Worm (Caenorhabditis elegans) whole organism, L3 larva: ENCODE measurements around the gene zipt-3.

Experiments
- elt-3 ChIP-seq, 3 experiments: fragments of 150-350 bp in 1 of 3; sonication (generic microtip) in 2 of 3; optimal IDR thresholded peaks; 2 replicates in 2 of 3; 4 replicates in 1 of 3; lab custom pipeline; 2014 to 2017; ENCODE audit warnings: missing biosample characterization in 3 of 3, missing genetic modification characterization in 3 of 3
- fos-1 ChIP-seq: fragments of 150-350 bp; optimal IDR thresholded peaks from 2 replicates; lab custom pipeline; 2014; ENCODE audit warnings: missing biosample characterization, missing genetic modification characterization
- lin-39 ChIP-seq: fragments of 150-350 bp; optimal IDR thresholded peaks from 2 replicates; lab custom pipeline; 2018; ENCODE audit warnings: missing biosample characterization, missing genetic modification reagents, missing genetic modification characterization
- nfya-1 ChIP-seq: sonication (generic microtip); optimal IDR thresholded peaks from 2 replicates; lab custom pipeline; 2017; ENCODE audit warnings: missing genetic modification characterization, mild to moderate bottlenecking, missing compliant biosample characterization, antibody characterized with exemption, moderate library complexity; ENCODE audit not compliant: insufficient read depth
- nhr-12 ChIP-seq: fragments of 150-350 bp; optimal IDR thresholded peaks from 2 replicates; lab custom pipeline; 2014; ENCODE audit warnings: missing biosample characterization, missing genetic modification characterization
- nhr-25 ChIP-seq: sonication (generic microtip); optimal IDR thresholded peaks from 2 replicates; lab custom pipeline; 2017; ENCODE audit warnings: missing biosample characterization, missing genetic modification characterization
- pha-4 ChIP-seq: fragments of 150-350 bp; optimal IDR thresholded peaks from 2 replicates; lab custom pipeline; 2014; ENCODE audit warnings: missing biosample characterization, missing genetic modification reagents, missing genetic modification characterization
- snpc-4 ChIP-seq: fragments of 150-350 bp; optimal IDR thresholded peaks from 2 replicates; lab custom pipeline; 2014; ENCODE audit warnings: missing biosample characterization, missing genetic modification characterization
- tbx-2 ChIP-seq: sonication (generic microtip); optimal IDR thresholded peaks from 2 replicates; lab custom pipeline; 2016; ENCODE audit warnings: mild to moderate bottlenecking, missing genetic modification characterization, missing compliant biosample characterization
- unc-62 ChIP-seq: fragments of 150-350 bp; sonication (generic microtip); optimal IDR thresholded peaks from 4 replicates; lab custom pipeline; 2014; ENCODE audit warnings: missing biosample characterization, missing genetic modification reagents, missing genetic modification characterization

DNA sequence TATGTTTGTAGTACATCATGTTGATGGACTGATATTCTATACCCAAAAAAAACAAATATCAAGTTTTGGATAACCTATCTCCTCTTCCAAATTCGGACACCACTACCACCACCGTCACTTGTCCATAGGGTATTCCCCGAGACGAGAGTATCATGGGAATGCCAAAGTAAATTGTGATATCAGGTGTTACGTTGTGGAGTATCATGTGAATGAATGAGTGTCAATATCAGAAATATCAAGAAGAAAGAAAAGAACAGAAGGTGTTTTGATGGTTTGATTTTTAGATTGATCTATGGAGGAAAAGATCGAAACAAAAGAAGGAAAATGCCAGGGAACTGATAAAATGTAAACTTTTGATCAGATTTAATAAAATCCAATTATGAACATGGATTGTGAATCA lies 19.7 kb upstream of the zipt-3 start:
- no peak for TF ChIP-seq unc-62 (GFP tag; lab: Kevin White, UChicago)
- no peak for TF ChIP-seq elt-3 (tag; optimal IDR thresholded peaks at IDR 0.05; lab: Kevin White, UChicago)
- TF ChIP-seq tbx-2 (tag; lab: Kevin White, UChicago): no peak
- no peak for TF ChIP-seq nhr-25
- no peak for TF ChIP-seq nhr-12 (tag; lab: Kevin White, UChicago)
- peak; percentile 12 for TF ChIP-seq snpc-4 (tag; lab: Kevin White, UChicago)
- no peak for TF ChIP-seq fos-1 (tag; lab: Kevin White, UChicago)
- no peak for TF ChIP-seq lin-39 (tag; lab: Kevin White, UChicago)
- TF ChIP-seq pha-4 (tag; lab: Kevin White, UChicago): peak; percentile 52
- TF ChIP-seq nfya-1 (tag; lab: Kevin White, UChicago): no peak
